Worm (Caenorhabditis elegans) whole organism, L3 larva: ENCODE data around the gene ptr-16.

ENCODE experiments used
- ama-1 ChIP-seq: fragments of 150-350 bp; optimal IDR thresholded peaks from 2 replicates; lab custom pipeline; 2018
- ceh-16 ChIP-seq: sonication (generic microtip); optimal IDR thresholded peaks from 2 replicates; lab custom pipeline; 2017; ENCODE audit warnings: missing biosample characterization, missing genetic modification characterization
- egl-27 ChIP-seq: sonication (generic microtip); optimal IDR thresholded peaks from 4 replicates; lab custom pipeline; 2017; ENCODE audit warnings: missing biosample characterization, missing genetic modification reagents, missing genetic modification characterization
- fkh-10 ChIP-seq: sonication (generic microtip); optimal IDR thresholded peaks from 2 replicates; lab custom pipeline; 2017; ENCODE audit warnings: missing biosample characterization, missing genetic modification reagents, missing genetic modification characterization
- fos-1 ChIP-seq: fragments of 150-350 bp; optimal IDR thresholded peaks from 2 replicates; lab custom pipeline; 2014; ENCODE audit warnings: missing biosample characterization, missing genetic modification characterization
- hmg-11 ChIP-seq: sonication (generic microtip); optimal IDR thresholded peaks from 2 replicates; lab custom pipeline; 2016; ENCODE audit warnings: missing genetic modification characterization, missing compliant biosample characterization
- nfya-1 ChIP-seq: sonication (generic microtip); optimal IDR thresholded peaks from 2 replicates; lab custom pipeline; 2017; ENCODE audit warnings: missing genetic modification characterization, mild to moderate bottlenecking, missing compliant biosample characterization, antibody characterized with exemption, moderate library complexity; ENCODE audit not compliant: insufficient read depth
- nhr-11 ChIP-seq: fragments of 150-350 bp; optimal IDR thresholded peaks from 2 replicates; lab custom pipeline; 2014; ENCODE audit warnings: missing biosample characterization, missing genetic modification characterization
- nhr-12 ChIP-seq: fragments of 150-350 bp; optimal IDR thresholded peaks from 2 replicates; lab custom pipeline; 2014; ENCODE audit warnings: missing biosample characterization, missing genetic modification characterization
- nhr-23 ChIP-seq: fragments of 150-350 bp; optimal IDR thresholded peaks from 2 replicates; lab custom pipeline; 2014; ENCODE audit warnings: missing biosample characterization, missing genetic modification reagents, missing genetic modification characterization
- nhr-43 ChIP-seq: sonication (generic microtip); optimal IDR thresholded peaks from 2 replicates; lab custom pipeline; 2016; ENCODE audit warnings: mild to moderate bottlenecking, missing genetic modification characterization, missing compliant biosample characterization; ENCODE audit not compliant: poor library complexity, severe bottlenecking
- nhr-76 ChIP-seq: fragments of 150-350 bp; sonication (generic microtip); optimal IDR thresholded peaks from 5 replicates; lab custom pipeline; 2014; ENCODE audit warnings: missing biosample characterization, missing genetic modification characterization
- nhr-77 ChIP-seq: fragments of 150-350 bp; optimal IDR thresholded peaks from 2 replicates; lab custom pipeline; 2014; ENCODE audit warnings: missing biosample characterization, missing genetic modification characterization
- pqm-1 ChIP-seq: fragments of 150-350 bp; optimal IDR thresholded peaks from 2 replicates; lab custom pipeline; 2017; ENCODE audit warnings: missing biosample characterization, missing genetic modification characterization, inconsistent platforms
- skn-1 ChIP-seq: fragments of 150-350 bp; optimal IDR thresholded peaks from 2 replicates; lab custom pipeline; 2014; ENCODE audit warnings: missing biosample characterization, missing genetic modification characterization
- tbx-2 ChIP-seq: sonication (generic microtip); optimal IDR thresholded peaks from 2 replicates; lab custom pipeline; 2016; ENCODE audit warnings: mild to moderate bottlenecking, missing genetic modification characterization, missing compliant biosample characterization
- unc-62 ChIP-seq: fragments of 150-350 bp; sonication (generic microtip); optimal IDR thresholded peaks from 4 replicates; lab custom pipeline; 2014; ENCODE audit warnings: missing biosample characterization, missing genetic modification reagents, missing genetic modification characterization

Gene ptr-16

ce11 chrV:1220509-1220908 is 55.0 kb downstream of the ptr-16 start, which contains the start of gene Y50D4A.10:
Gene Y50D4A.10 (minus strand): TSS chrV:1220565.
- TF ChIP-seq fos-1 (tag; lab: Kevin White, UChicago) (no peak), skn-1 (tag; lab: Kevin White, UChicago) (no peak), nhr-43 (tag; lab: Kevin White, UChicago) (no peak), pqm-1 (tag; lab: Kevin White, UChicago) (no peak), fkh-10 (no peak), nhr-23 (tag; lab: Kevin White, UChicago) (no peak), nfya-1 (tag; lab: Kevin White, UChicago) (no peak), ama-1 (lab: Kevin White, UChicago) (no peak), hmg-11 (no peak), tbx-2 (tag; lab: Kevin White, UChicago) (no peak)
- TF ChIP-seq, all 47 proteins: peak for 0

- no peak for TF ChIP-seq nhr-23 (tag; lab: Kevin White, UChicago)
- TF ChIP-seq nhr-12 (tag; lab: Kevin White, UChicago): no peak
- TF ChIP-seq nhr-11 (tag; lab: Kevin White, UChicago): no peak
- TF ChIP-seq nhr-76 (tag; lab: Kevin White, UChicago): no peak
- TF ChIP-seq unc-62 (GFP tag; lab: Kevin White, UChicago): no peak
- TF ChIP-seq nhr-77 (tag; lab: Kevin White, UChicago): no peak
- TF ChIP-seq egl-27 (tag; lab: Kevin White, UChicago): no peak
- no peak for TF ChIP-seq ceh-16 (tag; lab: Kevin White, UChicago)
Observed at ce11 chrV:1223559-1223958, 58.0 kb downstream of the ptr-16 start.
